Worm (Caenorhabditis elegans): Measurements from ENCODE around the gene K07C11.10.

- no peak for TF ChIP-seq tbp1 (GFP tag; optimal IDR thresholded peaks at IDR 0.05)
- TF ChIP-seq hlh-26 (GFP tag; conservative IDR thresholded peaks at IDR 0.05) = no peak
- TF ChIP-seq sptf-2 (GFP tag; optimal IDR thresholded peaks at IDR 0.05) = no peak
Observed at ce11 chrV:8215158-8215557, 11.6 kb downstream of the K07C11.10 start.

Measured in whole organism, young adult.